Worm (Caenorhabditis elegans) whole organism, late embryonic: Measurements from ENCODE around the gene T05H10.1.

ENCODE experiments used
- C08G9.2 ChIP-seq: sonication (generic microtip); optimal IDR thresholded peaks from 2 replicates; lab custom pipeline; 2016; ENCODE audit warnings: mild to moderate bottlenecking, missing genetic modification characterization, moderate library complexity, missing compliant biosample characterization
- C38D4.7 ChIP-seq: fragments of 200-800 bp; sonication (Bioruptor generic); optimal IDR thresholded peaks from 2 replicates; lab custom pipeline; 2018; ENCODE audit warnings: mild to moderate bottlenecking, missing genetic modification characterization, moderate library complexity, missing compliant biosample characterization
- F13H6.1 ChIP-seq: sonication (generic microtip); optimal IDR thresholded peaks from 2 replicates; lab custom pipeline; 2016; ENCODE audit warnings: missing genetic modification characterization, missing compliant biosample characterization
- K02D7.2 ChIP-seq: sonication (generic microtip); optimal IDR thresholded peaks from 2 replicates; lab custom pipeline; 2017; ENCODE audit warnings: mild to moderate bottlenecking, missing genetic modification characterization, missing compliant biosample characterization
- K09A11.1 ChIP-seq: sonication (generic microtip); optimal IDR thresholded peaks from 2 replicates; lab custom pipeline; 2017; ENCODE audit warnings: antibody characterized with exemption, mild to moderate bottlenecking, missing genetic modification characterization, missing compliant biosample characterization; ENCODE audit not compliant: insufficient read depth
- T23F11.4 ChIP-seq: fragments of 200-800 bp; sonication (Bioruptor generic); optimal IDR thresholded peaks from 2 replicates; lab custom pipeline; 2018; ENCODE audit warnings: mild to moderate bottlenecking, missing genetic modification characterization, missing compliant biosample characterization
- Y22D7AL.16 ChIP-seq: sonication (generic microtip); optimal IDR thresholded peaks from 2 replicates; lab custom pipeline; 2016; ENCODE audit warnings: missing genetic modification characterization, missing compliant biosample characterization
- ahr-1 ChIP-seq: sonication (generic microtip); optimal IDR thresholded peaks from 2 replicates; lab custom pipeline; 2016; ENCODE audit warnings: missing genetic modification characterization, missing compliant biosample characterization
- ama-1 ChIP-seq: fragments of 150-350 bp; optimal IDR thresholded peaks from 2 replicates; lab custom pipeline; 2014
- ceh-14 ChIP-seq: sonication (generic microtip); optimal IDR thresholded peaks from 2 replicates; lab custom pipeline; 2016; ENCODE audit warnings: missing genotype, missing genetic modification characterization, missing compliant biosample characterization
- ceh-18 ChIP-seq: sonication (generic microtip); optimal IDR thresholded peaks from 2 replicates; lab custom pipeline; 2016; ENCODE audit warnings: missing genetic modification characterization, missing compliant biosample characterization
- ceh-2 ChIP-seq: sonication (generic microtip); optimal IDR thresholded peaks from 2 replicates; lab custom pipeline; 2016; ENCODE audit warnings: missing genotype, missing genetic modification characterization, missing compliant biosample characterization
- ceh-22 ChIP-seq: sonication (generic microtip); optimal IDR thresholded peaks from 2 replicates; lab custom pipeline; 2017; ENCODE audit warnings: missing biosample characterization, missing genetic modification characterization
- ceh-24 ChIP-seq: sonication (generic microtip); optimal IDR thresholded peaks from 2 replicates; lab custom pipeline; 2016; ENCODE audit warnings: mild to moderate bottlenecking, missing genetic modification characterization, missing compliant biosample characterization
- ceh-30 ChIP-seq: fragments of 150-350 bp; optimal IDR thresholded peaks from 2 replicates; lab custom pipeline; 2014; ENCODE audit warnings: missing biosample characterization, missing genetic modification characterization
- ceh-31 ChIP-seq: sonication (generic microtip); optimal IDR thresholded peaks from 2 replicates; lab custom pipeline; 2016; ENCODE audit warnings: missing genetic modification characterization, missing compliant biosample characterization
- ceh-34 ChIP-seq: sonication (generic microtip); optimal IDR thresholded peaks from 2 replicates; lab custom pipeline; 2016; ENCODE audit warnings: mild to moderate bottlenecking, missing genetic modification characterization, missing compliant biosample characterization
- ceh-48 ChIP-seq: sonication (generic microtip); optimal IDR thresholded peaks from 2 replicates; lab custom pipeline; 2016; ENCODE audit warnings: missing genetic modification characterization, inconsistent platforms, missing compliant biosample characterization
- dmd-4 ChIP-seq: sonication (generic microtip); optimal IDR thresholded peaks from 2 replicates; lab custom pipeline; 2016; ENCODE audit warnings: borderline replicate concordance, missing genetic modification characterization, missing compliant biosample characterization
- dve-1 ChIP-seq: sonication (generic microtip); optimal IDR thresholded peaks from 2 replicates; lab custom pipeline; 2017; ENCODE audit warnings: antibody characterized with exemption, mild to moderate bottlenecking, missing genetic modification characterization, missing compliant biosample characterization
- elt-2 ChIP-seq: sonication (generic microtip); optimal IDR thresholded peaks from 2 replicates; lab custom pipeline; 2016; ENCODE audit warnings: missing genetic modification reagents, missing genetic modification characterization, missing compliant biosample characterization
- elt-4 ChIP-seq: sonication (generic microtip); optimal IDR thresholded peaks from 2 replicates; lab custom pipeline; 2016; ENCODE audit warnings: missing genetic modification characterization, missing compliant biosample characterization
- ets-4 ChIP-seq: sonication (generic microtip); optimal IDR thresholded peaks from 2 replicates; lab custom pipeline; 2016; ENCODE audit warnings: missing genetic modification characterization, missing compliant biosample characterization
- eyg-1 ChIP-seq: sonication (generic microtip); optimal IDR thresholded peaks from 2 replicates; lab custom pipeline; 2016; ENCODE audit warnings: missing genotype, missing genetic modification characterization, missing compliant biosample characterization
- fax-1 ChIP-seq: sonication (generic microtip); optimal IDR thresholded peaks from 2 replicates; lab custom pipeline; 2016; ENCODE audit warnings: missing genotype, missing genetic modification characterization, missing compliant biosample characterization
- fkh-10 ChIP-seq: fragments of 150-350 bp; optimal IDR thresholded peaks from 2 replicates; lab custom pipeline; 2014; ENCODE audit warnings: missing biosample characterization, missing genetic modification reagents, missing genetic modification characterization
- fkh-6 ChIP-seq: sonication (generic microtip); optimal IDR thresholded peaks from 2 replicates; lab custom pipeline; 2016; ENCODE audit warnings: missing genetic modification characterization, missing compliant biosample characterization
- hlh-13 ChIP-seq: fragments of 200-800 bp; sonication (Bioruptor generic); optimal IDR thresholded peaks from 2 replicates; lab custom pipeline; 2018; ENCODE audit warnings: mild to moderate bottlenecking, missing genetic modification characterization, missing compliant biosample characterization
- hlh-15 ChIP-seq: sonication (generic microtip); optimal IDR thresholded peaks from 2 replicates; lab custom pipeline; 2016; ENCODE audit warnings: missing genetic modification characterization, missing compliant biosample characterization
- hlh-6 ChIP-seq: sonication (generic microtip); optimal IDR thresholded peaks from 2 replicates; lab custom pipeline; 2016; ENCODE audit warnings: missing genotype, missing genetic modification characterization, missing compliant biosample characterization
- hlh-8 ChIP-seq: sonication (generic microtip); optimal IDR thresholded peaks from 2 replicates; lab custom pipeline; 2016; ENCODE audit warnings: missing genotype, missing genetic modification characterization, missing compliant biosample characterization
- lim-6 ChIP-seq: sonication (generic microtip); optimal IDR thresholded peaks from 2 replicates; lab custom pipeline; 2016; ENCODE audit warnings: missing genetic modification characterization, missing compliant biosample characterization
- lin-11 ChIP-seq: fragments of 200-800 bp; sonication (Bioruptor generic); optimal IDR thresholded peaks from 2 replicates; lab custom pipeline; 2018; ENCODE audit warnings: mild to moderate bottlenecking, missing genetic modification characterization, missing compliant biosample characterization
- mec-3 ChIP-seq: sonication (generic microtip); optimal IDR thresholded peaks from 2 replicates; lab custom pipeline; 2016; ENCODE audit warnings: borderline replicate concordance, missing genetic modification characterization, missing compliant biosample characterization
- nhr-11 ChIP-seq: fragments of 150-350 bp; optimal IDR thresholded peaks from 2 replicates; lab custom pipeline; 2014; ENCODE audit warnings: missing biosample characterization, missing genetic modification characterization
- nhr-232 ChIP-seq: sonication (generic microtip); optimal IDR thresholded peaks from 2 replicates; lab custom pipeline; 2016; ENCODE audit warnings: missing genetic modification characterization, missing compliant biosample characterization
- npax-4 ChIP-seq: sonication (generic microtip); optimal IDR thresholded peaks from 2 replicates; lab custom pipeline; 2016; ENCODE audit warnings: missing genetic modification characterization, missing compliant biosample characterization
- odd-2 ChIP-seq: sonication (generic microtip); optimal IDR thresholded peaks from 2 replicates; lab custom pipeline; 2017; ENCODE audit warnings: antibody characterized with exemption, mild to moderate bottlenecking, missing genetic modification characterization, missing compliant biosample characterization
- pat-9 ChIP-seq: fragments of 200-800 bp; sonication (Bioruptor generic); optimal IDR thresholded peaks from 2 replicates; lab custom pipeline; 2018; ENCODE audit warnings: mild to moderate bottlenecking, missing genetic modification characterization, moderate library complexity, missing compliant biosample characterization
- pha-2 ChIP-seq: sonication (generic microtip); optimal IDR thresholded peaks from 2 replicates; lab custom pipeline; 2017; ENCODE audit warnings: mild to moderate bottlenecking, missing genetic modification characterization, missing compliant biosample characterization
- pros-1 ChIP-seq: fragments of 150-350 bp; optimal IDR thresholded peaks from 2 replicates; lab custom pipeline; 2014; ENCODE audit warnings: missing biosample characterization, missing genetic modification reagents, missing genetic modification characterization
- ref-2 ChIP-seq: sonication (generic microtip); optimal IDR thresholded peaks from 2 replicates; lab custom pipeline; 2016; ENCODE audit warnings: missing genetic modification characterization, missing compliant biosample characterization
- rnt-1 ChIP-seq: sonication (generic microtip); optimal IDR thresholded peaks from 2 replicates; lab custom pipeline; 2016; ENCODE audit warnings: missing genetic modification characterization, missing compliant biosample characterization
- sdc-2 ChIP-seq: sonication (generic microtip); optimal IDR thresholded peaks from 2 replicates; lab custom pipeline; 2016; ENCODE audit warnings: missing genotype, missing genetic modification characterization, missing compliant biosample characterization
- sox-4 ChIP-seq: sonication (generic microtip); optimal IDR thresholded peaks from 2 replicates; lab custom pipeline; 2017; ENCODE audit warnings: mild to moderate bottlenecking, missing genetic modification characterization, inconsistent platforms, missing compliant biosample characterization
- syd-9 ChIP-seq: sonication (generic microtip); optimal IDR thresholded peaks from 2 replicates; lab custom pipeline; 2016; ENCODE audit warnings: mild to moderate bottlenecking, missing genetic modification characterization, moderate library complexity, missing compliant biosample characterization
- tbx-7 ChIP-seq: sonication (generic microtip); optimal IDR thresholded peaks from 2 replicates; lab custom pipeline; 2016; ENCODE audit warnings: missing genotype, missing genetic modification characterization, missing compliant biosample characterization
- unc-86 ChIP-seq: sonication (generic microtip); optimal IDR thresholded peaks from 2 replicates; lab custom pipeline; 2016; ENCODE audit warnings: missing genetic modification characterization, missing compliant biosample characterization
- ztf-16 ChIP-seq: sonication (generic microtip); optimal IDR thresholded peaks from 2 replicates; lab custom pipeline; 2017; ENCODE audit warnings: missing genetic modification characterization, missing compliant biosample characterization

The T05H10.1 gene

ce11 chrII:8073222-8073621, 30.8 kb downstream of the T05H10.1 start, which contains the start of gene gpcp-2:
TSS of gene gpcp-2 (minus strand) at chrII:8073374.
- TF ChIP-seq nhr-232: no peak
- peak; percentile 24 for TF ChIP-seq elt-2 (tag; lab: Kevin White, UChicago)

ce11 chrII:8074058-8074457, 31.7 kb downstream of the T05H10.1 start:
- TF ChIP-seq syd-9 (tag; lab: Kevin White, UChicago) (no peak), hlh-8 (tag; lab: Kevin White, UChicago) (no peak), K02D7.2 (tag; lab: Kevin White, UChicago) (no peak), ceh-2 (no peak), ama-1 (no peak), elt-2 (tag; lab: Kevin White, UChicago) (no peak)

- no peak for TF ChIP-seq sdc-2 (tag; lab: Kevin White, UChicago)
- no peak for TF ChIP-seq ceh-24 (tag; lab: Kevin White, UChicago)
- peak; percentile 64 for TF ChIP-seq nhr-232
- no peak for TF ChIP-seq rnt-1
- peak; percentile 59 for TF ChIP-seq ref-2 (tag; lab: Kevin White, UChicago)
- TF ChIP-seq ceh-22: peak; percentile 45
- TF ChIP-seq ceh-30 (tag; lab: Kevin White, UChicago): no peak
- TF ChIP-seq C38D4.7 (GFP tag; lab: Kevin White, UChicago): peak; percentile 55
- no peak for TF ChIP-seq ahr-1 (tag; lab: Kevin White, UChicago)
- no peak for TF ChIP-seq Y22D7AL.16 (tag; lab: Kevin White, UChicago)
- TF ChIP-seq tbx-7 (tag; lab: Kevin White, UChicago): peak; percentile 9
- TF ChIP-seq unc-86 (tag; lab: Kevin White, UChicago): peak; percentile 37
- peak; percentile 63 for TF ChIP-seq K09A11.1 (tag; lab: Kevin White, UChicago)
- TF ChIP-seq pha-2 (tag; lab: Kevin White, UChicago): peak; percentile 21
- TF ChIP-seq T23F11.4: peak; percentile 45
- TF ChIP-seq hlh-8 (tag; lab: Kevin White, UChicago): no peak
- TF ChIP-seq elt-4 (tag; lab: Kevin White, UChicago): no peak
- no peak for TF ChIP-seq nhr-11 (tag; lab: Kevin White, UChicago)
- TF ChIP-seq hlh-6 (tag; lab: Kevin White, UChicago): peak; percentile 76
- peak; percentile 82 for TF ChIP-seq elt-2 (tag; lab: Kevin White, UChicago)
- TF ChIP-seq pat-9 (tag; lab: Kevin White, UChicago): peak; percentile 80
- TF ChIP-seq hlh-13 (GFP tag; lab: Kevin White, UChicago): peak; percentile 57
- peak; percentile 52 for TF ChIP-seq eyg-1 (tag; lab: Kevin White, UChicago)
- TF ChIP-seq F13H6.1 (tag; lab: Kevin White, UChicago): no peak
- no peak for TF ChIP-seq pros-1 (tag; lab: Kevin White, UChicago)
- TF ChIP-seq ceh-2: peak; percentile 6
- no peak for TF ChIP-seq dmd-4
- peak; percentile 48 for TF ChIP-seq C08G9.2 (tag; lab: Kevin White, UChicago)
- TF ChIP-seq sox-4 (tag; lab: Kevin White, UChicago): peak; percentile 55
- peak; percentile 18 for TF ChIP-seq npax-4 (tag; lab: Kevin White, UChicago)
- no peak for TF ChIP-seq ets-4
- peak; percentile 46 for TF ChIP-seq fkh-6
- no peak for TF ChIP-seq syd-9 (tag; lab: Kevin White, UChicago)
- TF ChIP-seq dve-1: peak; percentile 76
- TF ChIP-seq ceh-18 (tag; lab: Kevin White, UChicago): peak; percentile 57
- no peak for TF ChIP-seq mec-3 (tag; lab: Kevin White, UChicago)
- TF ChIP-seq ceh-48: peak; percentile 17
- peak; percentile 52 for TF ChIP-seq ceh-34 (tag; lab: Kevin White, UChicago)
- TF ChIP-seq lin-11 (tag; lab: Kevin White, UChicago): peak; percentile 49
- peak; percentile 9 for TF ChIP-seq fax-1
- peak; percentile 40 for TF ChIP-seq ceh-14 (tag; lab: Kevin White, UChicago)
- TF ChIP-seq hlh-15 (tag; lab: Kevin White, UChicago): no peak
- TF ChIP-seq ceh-31 (tag; lab: Kevin White, UChicago): peak; percentile 10
- peak; percentile 12 for TF ChIP-seq odd-2 (tag; lab: Kevin White, UChicago)
- TF ChIP-seq ztf-16 (tag; lab: Kevin White, UChicago): peak; percentile 67
- TF ChIP-seq fkh-10 (GFP tag; lab: Kevin White, UChicago): no peak
- TF ChIP-seq lim-6 (tag; lab: Kevin White, UChicago): no peak
These were observed 33.0 kb downstream of the T05H10.1 start, which contains the start of gene K02C4.2 for ce11 chrII:8075324-8075810. TSS of gene K02C4.2 (plus strand) at chrII:8075760.
